Fruit fly (Drosophila melanogaster): ENCODE data around the gene Spindly.

Spindly gene

dm6 chr2L:3573907-3574306 lies 43.8 kb upstream of the Spindly start (continued):
- TF ChIP-seq ab (GFP tag; optimal IDR thresholded peaks at IDR 0.05) (peak; percentile 32), CG3407 (GFP tag; optimal IDR thresholded peaks at IDR 0.05) (peak; percentile 66), GATAe (GFP tag; conservative IDR thresholded peaks at IDR 0.05) (peak; percentile 18; the same call in 1 of the 2 replicates), al (GFP tag; IDR thresholded peaks at IDR 0.05) (no peak), Elba2 (GFP tag; optimal IDR thresholded peaks at IDR 0.05) (peak; percentile 26), gcm (GFP tag; optimal IDR thresholded peaks at IDR 0.05) (peak; percentile 62), disco-r (GFP tag; optimal IDR thresholded peaks at IDR 0.05) (peak; percentile 15), Awh (GFP tag; IDR thresholded peaks at IDR 0.05) (peak; percentile 76), CG15073 (GFP tag; optimal IDR thresholded peaks at IDR 0.05) (no peak), CG17612 (GFP tag; IDR thresholded peaks at IDR 0.05) (no peak; the same call in 1 of the 2 replicates), CoRest (tag; optimal IDR thresholded peaks at IDR 0.05) (peak; percentile 80), CG34224 (GFP tag; IDR thresholded peaks at IDR 0.05; ENCODE audit: partially characterized antibody) (no peak), CG7963 (GFP tag; IDR thresholded peaks at IDR 0.05; ENCODE audit: partially characterized antibody) (no peak), sd (tag; optimal IDR thresholded peaks at IDR 0.05) (no peak), tin (GFP tag; optimal IDR thresholded peaks at IDR 0.05) (peak; percentile 83), bigmax (GFP tag; optimal IDR thresholded peaks at IDR 0.05) (no peak), dmrt11E (tag; optimal IDR thresholded peaks at IDR 0.05) (peak; percentile 94), p53 (GFP tag; optimal IDR thresholded peaks at IDR 0.05) (peak; percentile 20), Sry-β (GFP tag; optimal IDR thresholded peaks at IDR 0.05) (peak; percentile 27), ase (GFP tag; IDR thresholded peaks at IDR 0.05) (peak; percentile 76), CG12299 (tag; optimal IDR thresholded peaks at IDR 0.05) (peak; percentile 49), chm (GFP tag; IDR thresholded peaks at IDR 0.05) (peak; percentile 95), gfzf (GFP tag; optimal IDR thresholded peaks at IDR 0.05) (no peak), Med (GFP tag) (peak; percentile 95), CG8765 (GFP tag; IDR thresholded peaks at IDR 0.05) (peak; percentile 77), CG10267 (tag; optimal IDR thresholded peaks at IDR 0.05) (peak; percentile 70), zfh2 (GFP tag; optimal IDR thresholded peaks at IDR 0.05) (no peak), CG18011 (GFP tag; optimal IDR thresholded peaks at IDR 0.05) (no peak), trh (GFP tag; optimal IDR thresholded peaks at IDR 0.05) (no peak), Atf3 (GFP tag; optimal IDR thresholded peaks at IDR 0.05) (peak; percentile 75), CG15601 (tag; optimal IDR thresholded peaks at IDR 0.05) (peak; percentile 83), H2.0 (GFP tag; IDR thresholded peaks at IDR 0.05) (peak; percentile 82), HmgD (GFP tag; optimal IDR thresholded peaks at IDR 0.05) (no peak), cad (GFP tag; optimal IDR thresholded peaks at IDR 0.05) (no peak), jigr1 (GFP tag; IDR thresholded peaks at IDR 0.05) (no peak), stwl (tag; optimal IDR thresholded peaks at IDR 0.05) (no peak), CG9215 (GFP tag; IDR thresholded peaks at IDR 0.05) (peak; percentile 52; the same call in 1 of the 2 replicates), CG8281 (tag; optimal IDR thresholded peaks at IDR 0.05) (peak; percentile 8), CG12659 (GFP tag; optimal IDR thresholded peaks at IDR 0.05) (peak; percentile 35), z (GFP tag; IDR thresholded peaks at IDR 0.05) (0 out of 3 replicates have a peak, but pooled peaks have one; percentile 13), Antp (GFP tag; optimal IDR thresholded peaks at IDR 0.05) (peak; percentile 76), CG2120 (GFP tag; optimal IDR thresholded peaks at IDR 0.05) (no peak), zen2 (GFP tag; IDR thresholded peaks at IDR 0.05; ENCODE audit: partially characterized antibody) (no peak), Jarid2 (GFP tag; optimal IDR thresholded peaks at IDR 0.05) (peak; percentile 26), wdn (GFP tag; IDR thresholded peaks at IDR 0.05) (0 out of 2 replicates have a peak, but pooled peaks have one; percentile 42), CG6854 (GFP tag; optimal IDR thresholded peaks at IDR 0.05) (no peak), ato (GFP tag; IDR thresholded peaks at IDR 0.05; ENCODE audit: partially characterized antibody) (no peak), CG15696 (tag; optimal IDR thresholded peaks at IDR 0.05) (peak; percentile 78), Pdp1 (GFP tag; optimal IDR thresholded peaks at IDR 0.05) (peak; percentile 61 to 77), org-1 (GFP tag; optimal IDR thresholded peaks at IDR 0.05) (peak; percentile 55), CG17328 (GFP tag; IDR thresholded peaks at IDR 0.05) (peak; percentile 90)

Measured in whole organism, embryonic.